Worm (Caenorhabditis elegans) whole organism, young adult: ENCODE data around the gene cnp-2.
A peak's percentile ranks its signal among the peaks of the same experiment; 100 is the strongest.

Source experiments
- B0019.2 ChIP-seq: fragments of 200-800 bp; sonication (Bioruptor generic); conservative IDR thresholded peaks from 2 replicates; pipeline ENCODE4 v1.3.6; 2022; ENCODE audit warnings: missing genetic modification reagents, missing genetic modification characterization, missing compliant biosample characterization
- B0035.1 ChIP-seq: sonication (generic microtip); optimal IDR thresholded peaks from 2 replicates; lab custom pipeline; 2016; ENCODE audit warnings: missing genetic modification characterization, mild to moderate bottlenecking, missing compliant biosample characterization, missing genotype, missing genetic modification reagents
- B0261.1 ChIP-seq: sonication (generic microtip); optimal IDR thresholded peaks from 2 replicates; lab custom pipeline; 2016; ENCODE audit warnings: mild to moderate bottlenecking, missing genetic modification characterization, moderate library complexity, missing compliant biosample characterization
- C06A6.2 ChIP-seq: fragments of 200-800 bp; sonication (Bioruptor generic); conservative IDR thresholded peaks from 2 replicates; pipeline ENCODE4 v1.3.6; 2022; ENCODE audit warnings: missing genetic modification characterization, missing compliant biosample characterization
- C17E4.6 ChIP-seq: fragments of 200-800 bp; sonication (Bioruptor generic); IDR thresholded peaks from 2 replicates; pipeline ENCODE4 v1.3.6; 2022; ENCODE audit warnings: missing genetic modification reagents, missing genetic modification characterization, missing compliant biosample characterization
- F10E7.11 ChIP-seq: sonication (generic microtip); optimal IDR thresholded peaks from 2 replicates; lab custom pipeline; 2017; ENCODE audit warnings: mild to moderate bottlenecking, missing genetic modification characterization, moderate library complexity, missing compliant biosample characterization
- F23B12.7 ChIP-seq: sonication (generic microtip); optimal IDR thresholded peaks from 2 replicates; lab custom pipeline; 2017; ENCODE audit warnings: missing genetic modification characterization, mild to moderate bottlenecking, missing compliant biosample characterization, antibody characterized with exemption, moderate library complexity; ENCODE audit not compliant: insufficient read depth
- F39B2.1 ChIP-seq: fragments of 200-800 bp; sonication (Bioruptor generic); IDR thresholded peaks from 2 replicates; pipeline ENCODE4 v1.3.6; 2022; ENCODE audit warnings: missing genetic modification reagents, missing genetic modification characterization, missing compliant biosample characterization
- F49E8.2 ChIP-seq: sonication (generic microtip); optimal IDR thresholded peaks from 3 replicates; lab custom pipeline; 2017; ENCODE audit warnings: missing genetic modification characterization, mild to moderate bottlenecking, missing compliant biosample characterization, antibody characterized with exemption, moderate library complexity; ENCODE audit not compliant: insufficient read depth
- F55B11.4 ChIP-seq: sonication (generic microtip); optimal IDR thresholded peaks from 2 replicates; lab custom pipeline; 2016; ENCODE audit warnings: missing compliant biosample characterization, missing genetic modification characterization, borderline replicate concordance; ENCODE audit not compliant: insufficient read depth
- F57C9.4 ChIP-seq: sonication (generic microtip); optimal IDR thresholded peaks from 2 replicates; lab custom pipeline; 2017; ENCODE audit warnings: mild to moderate bottlenecking, missing genetic modification characterization, missing compliant biosample characterization
- T26A5.8 ChIP-seq: sonication (generic microtip); optimal IDR thresholded peaks from 2 replicates; lab custom pipeline; 2016; ENCODE audit warnings: missing genetic modification characterization, missing compliant biosample characterization
- Y95B8A.8 ChIP-seq: fragments of 200-800 bp; sonication (Bioruptor generic); IDR thresholded peaks from 2 replicates; pipeline ENCODE4 v1.3.6; 2022; ENCODE audit warnings: missing genetic modification reagents, missing genetic modification characterization, missing compliant biosample characterization
- ZK185.1 ChIP-seq: sonication (generic microtip); optimal IDR thresholded peaks from 2 replicates; lab custom pipeline; 2016; ENCODE audit warnings: mild to moderate bottlenecking, missing genetic modification characterization, missing compliant biosample characterization; ENCODE audit not compliant: poor library complexity, severe bottlenecking
- akir-1 ChIP-seq: fragments of 200-800 bp; sonication (Bioruptor generic); optimal IDR thresholded peaks from 2 replicates; lab custom pipeline; 2018; ENCODE audit warnings: mild to moderate bottlenecking, missing genetic modification characterization, moderate library complexity, missing compliant biosample characterization
- atf-7 ChIP-seq: sonication (generic microtip); optimal IDR thresholded peaks from 2 replicates; lab custom pipeline; 2017; ENCODE audit warnings: mild to moderate bottlenecking, missing genetic modification characterization, missing compliant biosample characterization
- cebp-2 ChIP-seq: fragments of 200-800 bp; sonication (Bioruptor generic); IDR thresholded peaks from 2 replicates; pipeline ENCODE4 v1.3.6; 2022; ENCODE audit warnings: missing genetic modification characterization, missing compliant biosample characterization
- ceh-27 ChIP-seq: fragments of 200-800 bp; sonication (Bioruptor generic); optimal IDR thresholded peaks from 2 replicates; lab custom pipeline; 2018; ENCODE audit warnings: mild to moderate bottlenecking, missing genetic modification characterization, moderate library complexity, missing compliant biosample characterization
- ceh-58 ChIP-seq: fragments of 200-800 bp; sonication (Bioruptor generic); IDR thresholded peaks from 2 replicates; pipeline ENCODE4 v1.3.6; 2022; ENCODE audit warnings: missing genetic modification characterization, missing compliant biosample characterization
- ceh-91 ChIP-seq: fragments of 200-800 bp; sonication (Bioruptor generic); IDR thresholded peaks from 2 replicates; pipeline ENCODE4 v1.3.6; 2022; ENCODE audit warnings: missing genetic modification reagents, missing genetic modification characterization, missing compliant biosample characterization
- chd-7 ChIP-seq: sonication (generic microtip); optimal IDR thresholded peaks from 2 replicates; lab custom pipeline; 2016; ENCODE audit warnings: mild to moderate bottlenecking, missing genetic modification characterization, moderate library complexity, missing compliant biosample characterization
- die-1 ChIP-seq: sonication (generic microtip); optimal IDR thresholded peaks from 2 replicates; lab custom pipeline; 2016; ENCODE audit warnings: missing genotype, mild to moderate bottlenecking, missing genetic modification characterization, missing compliant biosample characterization
- dpff-1 ChIP-seq: sonication (generic microtip); optimal IDR thresholded peaks from 2 replicates; lab custom pipeline; 2017; ENCODE audit warnings: mild to moderate bottlenecking, missing genetic modification characterization, missing compliant biosample characterization
- egl-18 ChIP-seq: fragments of 200-800 bp; sonication (Bioruptor generic); IDR thresholded peaks from 2 replicates; pipeline ENCODE4 v1.3.6; 2022; ENCODE audit warnings: missing genetic modification reagents, missing genetic modification characterization, missing compliant biosample characterization
- egl-44 ChIP-seq: fragments of 200-800 bp; sonication (Bioruptor generic); IDR thresholded peaks from 2 replicates; pipeline ENCODE4 v1.3.6; 2022; ENCODE audit warnings: missing genetic modification reagents, missing genetic modification characterization, missing compliant biosample characterization
- egrh-3 ChIP-seq: fragments of 200-800 bp; sonication (Bioruptor generic); IDR thresholded peaks from 2 replicates; pipeline ENCODE4 v1.3.6; 2022; ENCODE audit warnings: missing genetic modification reagents, missing genetic modification characterization, missing compliant biosample characterization
- fkh-3 ChIP-seq: sonication (generic microtip); optimal IDR thresholded peaks from 2 replicates; lab custom pipeline; 2016; ENCODE audit warnings: mild to moderate bottlenecking, missing genetic modification characterization, missing compliant biosample characterization
- gei-17 ChIP-seq: fragments of 200-800 bp; sonication (Bioruptor generic); optimal IDR thresholded peaks from 2 replicates; lab custom pipeline; 2018; ENCODE audit warnings: mild to moderate bottlenecking, missing genetic modification characterization, missing compliant biosample characterization
- him-1 ChIP-seq: sonication (generic microtip); optimal IDR thresholded peaks from 2 replicates; lab custom pipeline; 2016; ENCODE audit warnings: missing genotype, missing genetic modification reagents, missing genetic modification characterization, missing compliant biosample characterization
- hlh-12 ChIP-seq: sonication (generic microtip); optimal IDR thresholded peaks from 2 replicates; lab custom pipeline; 2016; ENCODE audit warnings: missing genetic modification characterization, missing compliant biosample characterization
- hlh-26 ChIP-seq: fragments of 200-800 bp; sonication (Bioruptor generic); conservative IDR thresholded peaks from 2 replicates; pipeline ENCODE4 v1.3.6; 2022; ENCODE audit warnings: missing genetic modification reagents, missing genetic modification characterization, missing compliant biosample characterization
- hrde-1 ChIP-seq: sonication (generic microtip); optimal IDR thresholded peaks from 2 replicates; lab custom pipeline; 2016; ENCODE audit warnings: missing genetic modification characterization, mild to moderate bottlenecking, missing compliant biosample characterization, moderate library complexity, missing genotype, missing genetic modification reagents, borderline replicate concordance
- mel-28 ChIP-seq: sonication (generic microtip); optimal IDR thresholded peaks from 2 replicates; lab custom pipeline; 2016; ENCODE audit warnings: borderline replicate concordance, mild to moderate bottlenecking, missing genetic modification characterization, missing compliant biosample characterization
- nfya-1 ChIP-seq: sonication (generic microtip); optimal IDR thresholded peaks from 2 replicates; lab custom pipeline; 2017; ENCODE audit warnings: antibody characterized with exemption, missing compliant biosample characterization, missing genetic modification characterization, borderline replicate concordance; ENCODE audit not compliant: insufficient read depth
- nhr-120 ChIP-seq: fragments of 200-800 bp; sonication (Bioruptor generic); IDR thresholded peaks from 2 replicates; pipeline ENCODE4 v1.3.6; 2022; ENCODE audit warnings: missing genetic modification characterization, missing compliant biosample characterization
- nhr-179 ChIP-seq: sonication (generic microtip); optimal IDR thresholded peaks from 2 replicates; lab custom pipeline; 2016; ENCODE audit warnings: mild to moderate bottlenecking, missing genetic modification characterization, missing compliant biosample characterization
- nhr-27 ChIP-seq: fragments of 200-800 bp; sonication (Bioruptor generic); optimal IDR thresholded peaks from 2 replicates; lab custom pipeline; 2018; ENCODE audit warnings: mild to moderate bottlenecking, missing genetic modification characterization, moderate library complexity, missing compliant biosample characterization
- pbrm-1 ChIP-seq: fragments of 200-800 bp; sonication (Bioruptor generic); IDR thresholded peaks from 2 replicates; pipeline ENCODE4 v1.3.6; 2022; ENCODE audit warnings: missing genetic modification reagents, missing genetic modification characterization, missing compliant biosample characterization
- rec-8 ChIP-seq, 2 experiments: sonication (generic microtip); optimal IDR thresholded peaks; 2 replicates each; lab custom pipeline; 2016; ENCODE audit warnings: mild to moderate bottlenecking in 2 of 2, missing genetic modification characterization in 2 of 2, missing genetic modification reagents in 2 of 2, missing genotype in 2 of 2, missing biosample characterization in 1 of 2, missing compliant biosample characterization in 1 of 2, moderate library complexity in 1 of 2
- repo-1 ChIP-seq: sonication (generic microtip); optimal IDR thresholded peaks from 2 replicates; lab custom pipeline; 2017; ENCODE audit warnings: mild to moderate bottlenecking, missing genetic modification characterization, missing compliant biosample characterization
- rpc-1 ChIP-seq, 2 experiments: fragments of 150-350 bp in 1 of 2; sonication (generic microtip) in 1 of 2; optimal IDR thresholded peaks; 2 replicates each; lab custom pipeline; 2014 to 2018; ENCODE audit warnings: missing biosample characterization in 1 of 2, missing genetic modification characterization in 1 of 2, missing genetic modification reagents in 1 of 2, missing genotype in 1 of 2
- sdz-38 ChIP-seq: sonication (generic microtip); optimal IDR thresholded peaks from 2 replicates; lab custom pipeline; 2016; ENCODE audit warnings: missing genotype, missing genetic modification characterization, missing compliant biosample characterization
- sea-2 ChIP-seq: fragments of 200-800 bp; sonication (Bioruptor generic); IDR thresholded peaks from 2 replicates; pipeline ENCODE4 v1.3.6; 2022; ENCODE audit warnings: missing genetic modification characterization, missing compliant biosample characterization
- snpc-1.1 ChIP-seq: sonication (generic microtip); optimal IDR thresholded peaks from 2 replicates; lab custom pipeline; 2017; ENCODE audit warnings: missing genetic modification characterization, mild to moderate bottlenecking, missing compliant biosample characterization, antibody characterized with exemption, moderate library complexity, missing genotype, missing genetic modification reagents; ENCODE audit not compliant: insufficient read depth
- snpc-1.3 ChIP-seq: sonication (generic microtip); optimal IDR thresholded peaks from 2 replicates; lab custom pipeline; 2017; ENCODE audit warnings: missing genetic modification characterization, mild to moderate bottlenecking, missing compliant biosample characterization, antibody characterized with exemption, moderate library complexity, missing genotype, missing genetic modification reagents; ENCODE audit not compliant: insufficient read depth
- snpc-3.4 ChIP-seq: sonication (generic microtip); optimal IDR thresholded peaks from 2 replicates; lab custom pipeline; 2017; ENCODE audit warnings: missing genetic modification characterization, mild to moderate bottlenecking, missing compliant biosample characterization, antibody characterized with exemption, moderate library complexity, missing genotype, missing genetic modification reagents
- tbp1 ChIP-seq: fragments of 200-800 bp; sonication (Bioruptor generic); optimal IDR thresholded peaks from 2 replicates; lab custom pipeline; 2018; ENCODE audit warnings: mild to moderate bottlenecking, missing genetic modification characterization, missing compliant biosample characterization
- ztf-26 ChIP-seq: sonication (generic microtip); optimal IDR thresholded peaks from 2 replicates; lab custom pipeline; 2017; ENCODE audit warnings: missing genetic modification characterization, missing compliant biosample characterization

cnp-2 gene

DNA sequence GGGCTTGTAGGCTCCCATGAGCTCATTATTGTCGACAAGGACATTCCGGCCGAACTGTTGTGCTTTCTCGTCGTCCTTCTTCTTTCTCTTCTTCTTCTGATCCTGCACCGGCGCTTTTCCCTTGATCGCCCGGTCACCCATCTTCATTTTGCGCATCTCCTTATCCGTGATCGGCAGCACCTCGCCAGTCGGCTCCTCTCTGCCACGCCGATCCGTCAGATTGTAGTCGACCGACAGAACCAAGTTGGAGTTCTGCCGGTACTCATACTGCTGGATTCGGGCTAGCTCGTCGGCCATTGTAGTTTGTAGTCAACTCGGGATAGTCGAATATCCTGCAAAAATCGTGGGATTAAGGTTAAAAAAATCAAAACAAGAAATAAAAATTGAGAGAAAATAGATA is 24.0 kb upstream of the cnp-2 start, which contains the start of gene snrp-200 (continued):
- TF ChIP-seq sdz-38 (tag; lab: Kevin White, UChicago) (no peak), C06A6.2 (no peak), rec-8 (tag; optimal IDR thresholded peaks at IDR 0.05; lab: Kevin White, UChicago) (no peak), ceh-91 (GFP tag; lab: Robert Waterston, UW) (no peak), snpc-1.1 (tag; lab: Kevin White, UChicago) (no peak), sea-2 (no peak), chd-7 (tag; lab: Kevin White, UChicago) (peak; percentile 72), B0261.1 (tag; lab: Kevin White, UChicago) (no peak), T26A5.8 (tag; lab: Kevin White, UChicago) (peak; percentile 36), snpc-1.3 (tag; lab: Kevin White, UChicago) (no peak), egrh-3 (GFP tag; lab: Robert Waterston, UW) (no peak), tbp1 (GFP tag; lab: Kevin White, UChicago) (no peak), nfya-1 (tag; lab: Kevin White, UChicago) (no peak), F57C9.4 (tag; lab: Kevin White, UChicago) (no peak), C17E4.6 (GFP tag; lab: Robert Waterston, UW) (no peak; the same call in 1 of the 2 replicates), B0035.1 (no peak), dpff-1 (tag; lab: Kevin White, UChicago) (peak; percentile 15), die-1 (tag; lab: Kevin White, UChicago) (no peak), ceh-58 (GFP tag; lab: Robert Waterston, UW) (no peak), Y95B8A.8 (GFP tag; lab: Robert Waterston, UW) (no peak), F39B2.1 (GFP tag; lab: Robert Waterston, UW) (peak; percentile 23; the same call in 1 of the 2 replicates), gei-17 (no peak), F10E7.11 (tag; lab: Kevin White, UChicago) (no peak), repo-1 (tag; lab: Kevin White, UChicago) (no peak), cebp-2 (GFP tag; lab: Robert Waterston, UW) (no peak), ZK185.1 (tag; lab: Kevin White, UChicago) (no peak), pbrm-1 (GFP tag; lab: Robert Waterston, UW) (no peak), egl-18 (no peak), F49E8.2 (tag; lab: Kevin White, UChicago) (no peak), hrde-1 (tag; lab: Kevin White, UChicago) (peak; percentile 73), him-1 (no peak), ztf-26 (tag; lab: Kevin White, UChicago) (no peak), akir-1 (GFP tag; lab: Kevin White, UChicago) (no peak), snpc-3.4 (tag; lab: Kevin White, UChicago) (no peak), hlh-12 (tag; lab: Kevin White, UChicago) (no peak), nhr-120 (GFP tag; lab: Robert Waterston, UW) (no peak), egl-44 (GFP tag; lab: Robert Waterston, UW) (no peak), fkh-3 (tag; lab: Kevin White, UChicago) (peak; percentile 39), ceh-27 (GFP tag; lab: Kevin White, UChicago) (no peak), F55B11.4 (tag; lab: Kevin White, UChicago) (no peak), mel-28 (tag; lab: Kevin White, UChicago) (no peak), rpc-1 (optimal IDR thresholded peaks at IDR 0.05; lab: Kevin White, UChicago) (no peak), rpc-1 (tag; optimal IDR thresholded peaks at IDR 0.05; lab: Kevin White, UChicago) (no peak), nhr-27 (no peak), atf-7 (tag; lab: Kevin White, UChicago) (peak; percentile 53), nhr-179 (tag; lab: Kevin White, UChicago) (no peak), B0019.2 (no peak), hlh-26 (no peak), F23B12.7 (tag; lab: Kevin White, UChicago) (no peak)
